Worm (Caenorhabditis elegans) whole organism, L1 larva: ENCODE results near the gene nlp-32.

Experiments used
- C16A3.4 ChIP-seq: fragments of 150-350 bp; optimal IDR thresholded peaks from 2 replicates; lab custom pipeline; 2014; ENCODE audit warnings: missing biosample characterization, missing genetic modification characterization
- C34B4.2 ChIP-seq: sonication (generic microtip); optimal IDR thresholded peaks from 2 replicates; lab custom pipeline; 2017; ENCODE audit warnings: mild to moderate bottlenecking, missing genetic modification characterization, missing compliant biosample characterization
- F16B12.6 ChIP-seq: fragments of 150-350 bp; optimal IDR thresholded peaks from 2 replicates; lab custom pipeline; 2014; ENCODE audit warnings: missing biosample characterization, missing genetic modification characterization
- alr-1 ChIP-seq: fragments of 200-800 bp; sonication (Bioruptor generic); optimal IDR thresholded peaks from 2 replicates; lab custom pipeline; 2018; ENCODE audit warnings: borderline replicate concordance, mild to moderate bottlenecking, missing genetic modification characterization, missing compliant biosample characterization
- aly-2 ChIP-seq: fragments of 150-350 bp; optimal IDR thresholded peaks from 2 replicates; lab custom pipeline; 2014; ENCODE audit warnings: missing biosample characterization, missing genetic modification characterization
- ama-1 ChIP-seq: fragments of 150-350 bp; optimal IDR thresholded peaks from 2 replicates; lab custom pipeline; 2014
- ceh-82 ChIP-seq, 3 experiments: fragments of 150-350 bp in 1 of 3; sonication (generic microtip) in 2 of 3; optimal IDR thresholded peaks; 2 replicates each; lab custom pipeline; 2014 to 2017; ENCODE audit warnings: missing biosample characterization in 3 of 3, missing genetic modification characterization in 3 of 3
- ceh-88 ChIP-seq: fragments of 200-800 bp; sonication (Bioruptor generic); IDR thresholded peaks from 2 replicates; pipeline ENCODE4 v1.3.6; 2022; ENCODE audit warnings: missing genetic modification characterization, missing compliant biosample characterization
- ceh-90 ChIP-seq: sonication (generic microtip); optimal IDR thresholded peaks from 2 replicates; lab custom pipeline; 2016; ENCODE audit warnings: missing genetic modification characterization, missing compliant biosample characterization
- ces-1 ChIP-seq: fragments of 150-350 bp; optimal IDR thresholded peaks from 2 replicates; lab custom pipeline; 2014; ENCODE audit warnings: missing biosample characterization, missing genetic modification reagents, missing genetic modification characterization
- dpl-1 ChIP-seq, 3 experiments: fragments of 150-350 bp in 2 of 3; sonication (generic microtip) in 1 of 3; optimal IDR thresholded peaks; 2 replicates each; lab custom pipeline; 2014 to 2017; ENCODE audit warnings: missing biosample characterization in 3 of 3, missing genetic modification characterization in 3 of 3, missing genetic modification reagents in 3 of 3
- efl-3 ChIP-seq: fragments of 200-800 bp; sonication (Bioruptor generic); optimal IDR thresholded peaks from 2 replicates; lab custom pipeline; 2018; ENCODE audit warnings: mild to moderate bottlenecking, missing genetic modification characterization, missing compliant biosample characterization
- egl-13 ChIP-seq: sonication (generic microtip); optimal IDR thresholded peaks from 2 replicates; lab custom pipeline; 2016; ENCODE audit warnings: missing genotype, missing genetic modification reagents, missing genetic modification characterization, missing compliant biosample characterization
- ets-5 ChIP-seq: fragments of 200-800 bp; sonication (Bioruptor generic); IDR thresholded peaks from 2 replicates; pipeline ENCODE4 v1.3.6; 2022; ENCODE audit warnings: missing genetic modification characterization, missing compliant biosample characterization
- fkh-10 ChIP-seq: sonication (generic microtip); optimal IDR thresholded peaks from 2 replicates; lab custom pipeline; 2017; ENCODE audit warnings: missing biosample characterization, missing genetic modification reagents, missing genetic modification characterization
- fkh-4 ChIP-seq: sonication (generic microtip); optimal IDR thresholded peaks from 2 replicates; lab custom pipeline; 2016; ENCODE audit warnings: missing compliant biosample characterization, missing genetic modification characterization, borderline replicate concordance
- fos-1 ChIP-seq: fragments of 150-350 bp; optimal IDR thresholded peaks from 2 replicates; lab custom pipeline; 2014; ENCODE audit warnings: missing biosample characterization, missing genetic modification characterization
- hlh-17 ChIP-seq: fragments of 200-800 bp; sonication (Bioruptor generic); optimal IDR thresholded peaks from 2 replicates; lab custom pipeline; 2018; ENCODE audit warnings: missing genetic modification characterization, mild to moderate bottlenecking, missing compliant biosample characterization, moderate library complexity, borderline replicate concordance
- isw-1 ChIP-seq: fragments of 200-800 bp; sonication (Bioruptor generic); IDR thresholded peaks from 2 replicates; pipeline ENCODE4 v1.3.6; 2022; ENCODE audit warnings: missing genetic modification characterization, missing compliant biosample characterization
- jun-1 ChIP-seq: fragments of 150-350 bp; optimal IDR thresholded peaks from 2 replicates; lab custom pipeline; 2014; ENCODE audit warnings: missing biosample characterization, missing genetic modification reagents, missing genetic modification characterization
- lin-13 ChIP-seq: fragments of 150-350 bp; optimal IDR thresholded peaks from 2 replicates; lab custom pipeline; 2014; ENCODE audit warnings: missing biosample characterization, missing genetic modification reagents, missing genetic modification characterization
- lir-3 ChIP-seq: sonication (generic microtip); optimal IDR thresholded peaks from 2 replicates; lab custom pipeline; 2016; ENCODE audit warnings: mild to moderate bottlenecking, missing genetic modification characterization, moderate library complexity, missing compliant biosample characterization; ENCODE audit not compliant: poor library complexity
- lsy-2 ChIP-seq, 2 experiments: fragments of 150-350 bp; optimal IDR thresholded peaks; 2 replicates each; lab custom pipeline; 2014; ENCODE audit warnings: missing biosample characterization in 2 of 2, missing genetic modification characterization in 2 of 2
- mdl-1 ChIP-seq, 2 experiments: fragments of 150-350 bp; optimal IDR thresholded peaks; 2 replicates each; lab custom pipeline; 2014 to 2017; ENCODE audit warnings: missing biosample characterization in 2 of 2, missing genetic modification characterization in 2 of 2, inconsistent platforms in 1 of 2
- nhr-19 ChIP-seq: fragments of 200-800 bp; sonication (Bioruptor generic); conservative IDR thresholded peaks from 2 replicates; pipeline ENCODE4 v1.3.6; 2022; ENCODE audit warnings: missing genetic modification characterization, missing compliant biosample characterization
- nhr-237 ChIP-seq: fragments of 150-350 bp; optimal IDR thresholded peaks from 2 replicates; lab custom pipeline; 2014; ENCODE audit warnings: missing biosample characterization, missing genetic modification characterization
- nhr-47 ChIP-seq: sonication (generic microtip); optimal IDR thresholded peaks from 2 replicates; lab custom pipeline; 2016; ENCODE audit warnings: mild to moderate bottlenecking, missing genetic modification characterization, moderate library complexity, missing compliant biosample characterization
- nhr-76 ChIP-seq: sonication (generic microtip); optimal IDR thresholded peaks from 2 replicates; lab custom pipeline; 2017; ENCODE audit warnings: missing biosample characterization, missing genetic modification characterization
- nhr-85 ChIP-seq: sonication (generic microtip); peaks from one replicate; lab custom pipeline; 2016; ENCODE audit warnings: missing genetic modification characterization, inconsistent platforms, missing compliant biosample characterization
- nhr-90 ChIP-seq: sonication (generic microtip); optimal IDR thresholded peaks from 2 replicates; lab custom pipeline; 2016; ENCODE audit warnings: mild to moderate bottlenecking, missing genetic modification characterization, missing compliant biosample characterization; ENCODE audit not compliant: poor library complexity
- pag-3 ChIP-seq: sonication (generic microtip); optimal IDR thresholded peaks from 2 replicates; lab custom pipeline; 2017; ENCODE audit warnings: missing genetic modification characterization, mild to moderate bottlenecking, missing compliant biosample characterization, antibody characterized with exemption, borderline replicate concordance; ENCODE audit not compliant: insufficient read depth
- pax-3 ChIP-seq: fragments of 200-800 bp; sonication (Bioruptor generic); optimal IDR thresholded peaks from 2 replicates; lab custom pipeline; 2018; ENCODE audit warnings: mild to moderate bottlenecking, missing genetic modification characterization, moderate library complexity, missing compliant biosample characterization
- skn-1 ChIP-seq: fragments of 150-350 bp; optimal IDR thresholded peaks from 2 replicates; lab custom pipeline; 2014; ENCODE audit warnings: missing biosample characterization, missing genetic modification characterization
- snu-23 ChIP-seq: sonication (generic microtip); optimal IDR thresholded peaks from 2 replicates; lab custom pipeline; 2016; ENCODE audit warnings: missing genetic modification characterization, missing compliant biosample characterization
- sox-4 ChIP-seq: sonication (generic microtip); optimal IDR thresholded peaks from 2 replicates; lab custom pipeline; 2016; ENCODE audit warnings: missing genetic modification characterization, missing compliant biosample characterization
- sptf-1 ChIP-seq: fragments of 150-350 bp; optimal IDR thresholded peaks from 2 replicates; lab custom pipeline; 2014; ENCODE audit warnings: missing biosample characterization, missing genetic modification characterization
- sup-37 ChIP-seq: fragments of 200-800 bp; sonication (Bioruptor generic); optimal IDR thresholded peaks from 2 replicates; lab custom pipeline; 2018; ENCODE audit warnings: mild to moderate bottlenecking, missing genetic modification characterization, missing compliant biosample characterization
- swsn-7 ChIP-seq: sonication (generic microtip); optimal IDR thresholded peaks from 2 replicates; lab custom pipeline; 2016; ENCODE audit warnings: missing genetic modification characterization, missing compliant biosample characterization
- tbx-2 ChIP-seq: sonication (generic microtip); optimal IDR thresholded peaks from 2 replicates; lab custom pipeline; 2016; ENCODE audit warnings: missing genetic modification characterization, missing compliant biosample characterization
- tlp-1 ChIP-seq: fragments of 150-350 bp; optimal IDR thresholded peaks from 2 replicates; lab custom pipeline; 2014; ENCODE audit warnings: missing biosample characterization, missing genetic modification characterization
- unc-130 ChIP-seq: fragments of 150-350 bp; optimal IDR thresholded peaks from 2 replicates; lab custom pipeline; 2017; ENCODE audit warnings: missing biosample characterization, missing genetic modification characterization, inconsistent platforms
- unc-30 ChIP-seq: sonication (generic microtip); optimal IDR thresholded peaks from 2 replicates; lab custom pipeline; 2017; ENCODE audit warnings: missing biosample characterization, missing genetic modification characterization
- unc-62 ChIP-seq: fragments of 150-350 bp; optimal IDR thresholded peaks from 2 replicates; lab custom pipeline; 2014; ENCODE audit warnings: missing biosample characterization, missing genetic modification reagents, missing genetic modification characterization
- unc-86 ChIP-seq: sonication (generic microtip); optimal IDR thresholded peaks from 2 replicates; lab custom pipeline; 2016; ENCODE audit warnings: missing genetic modification characterization, missing compliant biosample characterization
- unc-98 ChIP-seq: fragments of 200-800 bp; sonication (Bioruptor generic); IDR thresholded peaks from 2 replicates; pipeline ENCODE4 v1.3.6; 2022; ENCODE audit warnings: missing genetic modification characterization, missing compliant biosample characterization
- xbp-1 ChIP-seq: sonication (generic microtip); optimal IDR thresholded peaks from 2 replicates; lab custom pipeline; 2016; ENCODE audit warnings: missing genetic modification characterization, missing compliant biosample characterization
- zag-1 ChIP-seq: fragments of 150-350 bp; optimal IDR thresholded peaks from 2 replicates; lab custom pipeline; 2014; ENCODE audit warnings: missing biosample characterization, missing genetic modification characterization
- ztf-11 ChIP-seq, 2 experiments: sonication (generic microtip); optimal IDR thresholded peaks; 2 replicates each; lab custom pipeline; 2016 to 2017; ENCODE audit warnings: missing genetic modification characterization in 2 of 2, missing biosample characterization in 1 of 2, missing compliant biosample characterization in 1 of 2

The nlp-32 gene

DNA sequence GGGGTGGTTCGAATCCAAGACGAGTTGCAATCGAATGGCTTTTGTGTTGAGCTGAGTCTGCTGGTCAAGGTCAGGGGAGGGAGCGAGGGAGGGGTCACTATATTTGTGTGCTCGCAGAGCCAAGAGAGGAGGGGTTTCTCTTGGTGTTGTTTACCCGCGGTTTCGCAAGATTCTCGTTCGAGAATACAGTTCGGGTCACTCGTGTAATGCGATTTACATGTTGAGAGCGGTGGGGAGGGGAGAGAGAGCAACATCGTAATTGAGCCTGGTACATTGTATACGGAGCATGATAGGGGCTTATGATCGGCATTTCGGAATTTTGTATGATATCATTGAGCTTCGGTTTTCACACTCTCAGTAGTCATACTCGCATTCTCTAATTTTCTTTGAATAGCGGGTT lies 25.8 kb upstream of the nlp-32 start, which contains the start of gene F30H5.3:
TSS of gene F30H5.3 (minus strand) at position 101 of the 400 bp plus-strand sequence.
- TF ChIP-seq tlp-1 (tag; lab: Kevin White, UChicago): no peak
- no peak for TF ChIP-seq tbx-2
- no peak for TF ChIP-seq unc-130 (tag; lab: Kevin White, UChicago)
- TF ChIP-seq ets-5 (GFP tag; lab: Robert Waterston, UW): 0 out of 2 replicates have a peak, but pooled peaks have one; percentile 56
- no peak for TF ChIP-seq xbp-1 (tag; lab: Kevin White, UChicago)

DNA sequence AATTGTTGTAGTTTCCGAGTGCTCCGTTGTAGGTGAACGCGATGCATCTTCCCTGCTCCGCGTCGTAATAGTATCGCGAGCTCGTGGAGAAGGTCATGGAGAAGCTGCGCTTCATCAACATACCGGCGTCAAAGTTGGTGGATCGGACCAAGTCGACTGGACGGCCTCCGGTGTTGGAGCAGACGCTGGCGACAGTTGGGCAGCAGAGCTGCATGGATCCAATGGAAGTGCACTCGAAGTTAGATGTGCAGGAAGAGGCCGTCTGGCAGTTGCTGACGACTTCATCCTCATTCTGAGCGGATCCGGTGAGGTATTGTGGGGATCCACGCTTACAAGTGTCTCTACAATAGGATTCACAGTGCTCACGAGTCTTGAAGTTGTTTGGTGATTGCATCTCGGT lies 22.7 kb upstream of the nlp-32 start:
- TF ChIP-seq swsn-7 (tag; lab: Kevin White, UChicago) (no peak), nhr-85 (peak; percentile 3), snu-23 (no peak), hlh-17 (GFP tag; lab: Kevin White, UChicago) (no peak)

DNA sequence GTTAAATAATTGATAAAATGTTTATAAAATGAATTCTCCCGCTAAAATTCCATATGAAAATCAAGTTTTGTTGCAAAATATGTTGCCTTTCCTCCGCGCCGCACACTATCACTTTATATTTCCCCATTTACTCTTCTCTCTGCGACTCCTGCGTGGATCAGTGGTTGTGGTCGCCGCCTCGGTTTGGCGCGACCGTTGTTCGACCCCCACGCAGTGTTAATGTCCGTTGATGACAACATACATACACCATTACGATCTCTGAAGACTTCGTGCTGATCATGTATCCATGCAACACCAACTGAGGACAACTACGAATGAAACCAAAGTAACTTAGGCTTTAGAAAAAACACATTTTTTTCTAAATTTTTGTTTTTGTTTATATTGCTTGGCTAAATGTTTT lies 16.2 kb upstream of the nlp-32 start:
- TF ChIP-seq lsy-2 (tag; optimal IDR thresholded peaks at IDR 0.05; lab: Kevin White, UChicago) (peak; percentile 73 to 87), nhr-85 (peak; percentile 68), ces-1 (GFP tag; lab: Kevin White, UChicago) (no peak), dpl-1 (GFP tag; optimal IDR thresholded peaks at IDR 0.05; lab: Kevin White, UChicago) (peak; percentile 32 to 60 (median 57)), unc-98 (GFP tag; lab: Robert Waterston, UW) (0 out of 2 replicates have a peak, but pooled peaks have one; percentile 26), C34B4.2 (no peak), nhr-237 (no peak), sox-4 (tag; lab: Kevin White, UChicago) (peak; percentile 54), egl-13 (tag; lab: Kevin White, UChicago) (peak; percentile 45), ztf-11 (tag; optimal IDR thresholded peaks at IDR 0.05; lab: Kevin White, UChicago) (peak in 1 of 2 experiments; percentile 60), efl-3 (GFP tag; lab: Kevin White, UChicago) (no peak), ceh-82 (tag; optimal IDR thresholded peaks at IDR 0.05; lab: Kevin White, UChicago) (peak; percentile 1 to 81 (median 13)), unc-86 (peak; percentile 45), F16B12.6 (tag; lab: Kevin White, UChicago) (no peak), ceh-88 (peak; percentile 56), fkh-10 (GFP tag; lab: Kevin White, UChicago) (peak; percentile 39), nhr-19 (GFP tag; lab: Robert Waterston, UW) (peak; percentile 56), isw-1 (GFP tag; lab: Robert Waterston, UW) (peak; percentile 20; the same call in 1 of the 2 replicates), unc-30 (no peak), nhr-90 (tag; lab: Kevin White, UChicago) (peak; percentile 81), jun-1 (tag; lab: Kevin White, UChicago) (peak; percentile 73), fos-1 (peak; percentile 81), zag-1 (tag; lab: Kevin White, UChicago) (no peak), lin-13 (GFP tag; lab: Kevin White, UChicago) (peak; percentile 53), aly-2 (tag; lab: Kevin White, UChicago) (peak; percentile 66), hlh-17 (GFP tag; lab: Kevin White, UChicago) (no peak), lir-3 (no peak), mdl-1 (tag; optimal IDR thresholded peaks at IDR 0.05; lab: Kevin White, UChicago) (peak in 1 of 2 experiments; percentile 73), ceh-90 (no peak), fkh-4 (tag; lab: Kevin White, UChicago) (peak; percentile 21), nhr-76 (tag; lab: Kevin White, UChicago) (no peak), ama-1 (lab: Kevin White, UChicago) (no peak), alr-1 (no peak), nhr-47 (tag; lab: Kevin White, UChicago) (peak; percentile 87), C16A3.4 (tag; lab: Kevin White, UChicago) (peak; percentile 81), skn-1 (tag; lab: Kevin White, UChicago) (peak; percentile 61), sptf-1 (tag; lab: Kevin White, UChicago) (no peak), unc-62 (GFP tag; lab: Kevin White, UChicago) (no peak), sup-37 (GFP tag; lab: Kevin White, UChicago) (peak; percentile 22), pag-3 (no peak), pax-3 (tag; lab: Kevin White, UChicago) (peak; percentile 61), tbx-2 (peak; percentile 71)
